Worm (Caenorhabditis elegans) whole organism, midembryonic: Measurements from ENCODE around the gene str-232.

Experiments used
- T22C8.4 ChIP-seq: fragments of 200-800 bp; sonication (Bioruptor generic); IDR thresholded peaks from 2 replicates; pipeline ENCODE4 v1.3.6; 2022; ENCODE audit warnings: missing genetic modification characterization, missing compliant biosample characterization
- flt-1 ChIP-seq: fragments of 200-800 bp; sonication (Bioruptor generic); IDR thresholded peaks from 2 replicates; pipeline ENCODE4 v1.3.6; 2022; ENCODE audit warnings: missing genetic modification characterization, missing compliant biosample characterization
- klf-2 ChIP-seq: fragments of 200-800 bp; sonication (Bioruptor generic); conservative IDR thresholded peaks from 2 replicates; pipeline ENCODE4 v1.3.6; 2022; ENCODE audit warnings: missing genetic modification reagents, missing genetic modification characterization, missing compliant biosample characterization
- tab-1 ChIP-seq: fragments of 200-800 bp; sonication (Bioruptor generic); IDR thresholded peaks from 2 replicates; pipeline ENCODE4 v1.3.6; 2022; ENCODE audit warnings: missing genetic modification characterization, missing compliant biosample characterization
- ztf-29 ChIP-seq: fragments of 200-800 bp; sonication (Bioruptor generic); IDR thresholded peaks from 2 replicates; pipeline ENCODE4 v1.3.6; 2022; ENCODE audit warnings: missing genetic modification reagents, missing genetic modification characterization, missing compliant biosample characterization

DNA sequence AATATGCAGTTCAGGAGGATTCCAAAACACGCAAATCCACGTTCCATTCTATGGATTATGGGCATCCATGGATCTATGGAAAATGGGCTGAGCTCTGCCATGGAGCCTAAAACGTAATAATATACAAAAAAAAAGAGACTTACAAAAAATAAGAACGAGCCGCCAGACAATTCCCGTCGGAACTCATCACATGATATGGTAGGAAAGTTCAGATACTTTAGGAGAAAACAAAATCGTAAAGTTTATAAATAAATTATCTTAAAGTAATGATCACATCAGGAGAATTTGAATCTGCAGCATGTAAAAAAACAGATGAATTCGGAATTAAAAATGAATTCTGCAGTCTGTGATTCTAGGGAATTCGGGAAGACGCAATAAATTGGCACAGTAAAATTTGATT is at the start of gene str-232:
- TF ChIP-seq flt-1 (GFP tag; lab: Robert Waterston, UW) (no peak), tab-1 (GFP tag; lab: Robert Waterston, UW) (no peak), ztf-29 (GFP tag; lab: Robert Waterston, UW) (no peak), T22C8.4 (GFP tag; lab: Robert Waterston, UW) (no peak), klf-2 (no peak)
